Fruit fly (Drosophila melanogaster) whole organism, embryonic: Measurements from ENCODE around the gene Glut1.

Experiments used
- Atf6 ChIP-seq: fragments of 200-800 bp; sonication (Bioruptor generic); IDR thresholded peaks from 2 replicates; pipeline ENCODE4 v1.3.6; 2022; ENCODE audit warnings: missing biosample characterization, missing genetic modification characterization
- Bdp1 ChIP-seq: fragments of 200-800 bp; sonication (Bioruptor generic); optimal IDR thresholded peaks from 3 replicates; lab custom pipeline; 2016; ENCODE audit warnings: missing biosample characterization, missing genetic modification characterization
- CG10321 ChIP-seq: fragments of 200-800 bp; sonication (Bioruptor generic); IDR thresholded peaks from 2 replicates; pipeline ENCODE4 v1.3.6; 2022; ENCODE audit warnings: missing biosample characterization, missing genetic modification characterization
- CG12769 ChIP-seq: fragments of 200-800 bp; sonication (Bioruptor generic); optimal IDR thresholded peaks from 2 replicates; lab custom pipeline; 2019; ENCODE audit warnings: missing biosample characterization, mild to moderate bottlenecking, missing genetic modification characterization, moderate library complexity
- CG13287 ChIP-seq: fragments of 200-800 bp; sonication (Bioruptor generic); IDR thresholded peaks from 2 replicates; pipeline ENCODE4 v1.3.6; 2022; ENCODE audit warnings: missing biosample characterization, missing genetic modification characterization; ENCODE audit not compliant: partially characterized antibody
- CG13894 ChIP-seq: fragments of 200-800 bp; sonication (Bioruptor generic); optimal IDR thresholded peaks from 3 replicates; lab custom pipeline; 2018; ENCODE audit warnings: missing biosample characterization, mild to moderate bottlenecking, missing genetic modification characterization, moderate library complexity
- CG15514 ChIP-seq: fragments of 200-800 bp; sonication (Bioruptor generic); optimal IDR thresholded peaks from 3 replicates; lab custom pipeline; 2017; ENCODE audit warnings: missing biosample characterization, missing genetic modification characterization, mild to moderate bottlenecking, moderate library complexity, missing genetic modification reagents
- CG15696 ChIP-seq: fragments of 200-800 bp; sonication (Bioruptor generic); optimal IDR thresholded peaks from 2 replicates; lab custom pipeline; 2019; ENCODE audit warnings: missing biosample characterization, mild to moderate bottlenecking, missing genetic modification characterization, moderate library complexity
- CG16813 ChIP-seq: fragments of 200-800 bp; sonication (Bioruptor generic); IDR thresholded peaks from 3 replicates; pipeline ENCODE4 v1.3.6; 2022; ENCODE audit warnings: missing biosample characterization, missing genetic modification characterization; ENCODE audit not compliant: partially characterized antibody
- CG17385 ChIP-seq: fragments of 200-800 bp; sonication (Bioruptor generic); optimal IDR thresholded peaks from 3 replicates; lab custom pipeline; 2018; ENCODE audit warnings: missing biosample characterization, mild to moderate bottlenecking, missing genetic modification characterization
- CG2199 ChIP-seq: fragments of 200-800 bp; sonication (Bioruptor generic); IDR thresholded peaks from 3 replicates; pipeline ENCODE4 v1.3.6; 2022; ENCODE audit warnings: missing biosample characterization, missing genetic modification characterization
- CG3163 ChIP-seq: fragments of 200-800 bp; sonication (Bioruptor generic); optimal IDR thresholded peaks from 3 replicates; lab custom pipeline; 2016; ENCODE audit warnings: missing biosample characterization, missing genetic modification characterization
- CG4282 ChIP-seq: fragments of 200-800 bp; sonication (Bioruptor generic); optimal IDR thresholded peaks from 2 replicates; lab custom pipeline; 2016; ENCODE audit warnings: missing biosample characterization, missing genetic modification characterization
- CG4707 ChIP-seq: fragments of 200-800 bp; sonication (Bioruptor generic); optimal IDR thresholded peaks from 2 replicates; lab custom pipeline; 2018; ENCODE audit warnings: missing biosample characterization, mild to moderate bottlenecking, missing genetic modification characterization, moderate library complexity
- CG6791 ChIP-seq: fragments of 200-800 bp; sonication (Bioruptor generic); IDR thresholded peaks from 3 replicates; pipeline ENCODE4 v1.3.6; 2022; ENCODE audit warnings: missing biosample characterization, missing genetic modification characterization; ENCODE audit not compliant: partially characterized antibody
- CG7987 ChIP-seq: fragments of 200-800 bp; sonication (Bioruptor generic); optimal IDR thresholded peaks from 2 replicates; lab custom pipeline; 2018; ENCODE audit warnings: missing biosample characterization, mild to moderate bottlenecking, missing genetic modification characterization, moderate library complexity
- CG9437 ChIP-seq: fragments of 200-800 bp; sonication (Bioruptor generic); optimal IDR thresholded peaks from 2 replicates; lab custom pipeline; 2018; ENCODE audit warnings: missing biosample characterization, mild to moderate bottlenecking, missing genetic modification characterization
- CG9609 ChIP-seq: fragments of 200-800 bp; sonication (Bioruptor generic); optimal IDR thresholded peaks from 3 replicates; lab custom pipeline; 2016; ENCODE audit warnings: missing biosample characterization, missing genetic modification characterization
- CHES-1-like ChIP-seq: fragments of 200-800 bp; sonication (Bioruptor generic); optimal IDR thresholded peaks from 2 replicates; lab custom pipeline; 2016; ENCODE audit warnings: missing biosample characterization, missing genetic modification characterization
- CTCF ChIP-seq: fragments of 200-800 bp; sonication (Bioruptor generic); optimal IDR thresholded peaks from 2 replicates; lab custom pipeline; 2017; ENCODE audit warnings: missing biosample characterization, mild to moderate bottlenecking, missing genetic modification characterization, moderate library complexity
- Dip2 ChIP-seq: fragments of 200-800 bp; sonication (Bioruptor generic); IDR thresholded peaks from 2 replicates; pipeline ENCODE4 v1.3.6; 2022; ENCODE audit warnings: missing biosample characterization, missing genetic modification characterization
- Doc3 ChIP-seq: fragments of 200-800 bp; sonication (Bioruptor generic); IDR thresholded peaks from 3 replicates; pipeline ENCODE4 v1.3.6; 2022; ENCODE audit warnings: missing biosample characterization, missing genetic modification characterization; ENCODE audit not compliant: partially characterized antibody
- ERR ChIP-seq: fragments of 200-800 bp; sonication (Bioruptor generic); optimal IDR thresholded peaks from 2 replicates; lab custom pipeline; 2016; ENCODE audit warnings: missing biosample characterization, missing genetic modification characterization
- Ets65A ChIP-seq: fragments of 200-800 bp; sonication (Bioruptor generic); peaks from one replicate; lab custom pipeline; 2016; ENCODE audit warnings: missing biosample characterization, missing genetic modification characterization
- HmgD ChIP-seq: fragments of 200-800 bp; sonication (Bioruptor generic); optimal IDR thresholded peaks from 3 replicates; lab custom pipeline; 2016; ENCODE audit warnings: missing biosample characterization, missing genetic modification characterization
- Hr3 ChIP-seq: fragments of 200-800 bp; sonication (Bioruptor generic); optimal IDR thresholded peaks from 3 replicates; lab custom pipeline; 2016; ENCODE audit warnings: missing biosample characterization, missing genetic modification characterization
- Med ChIP-seq: fragments of 200-800 bp; sonication (Bioruptor generic); peaks from one replicate; lab custom pipeline; 2016; ENCODE audit warnings: missing biosample characterization, missing genetic modification characterization, mild to moderate bottlenecking, inconsistent platforms, moderate library complexity
- Meics ChIP-seq: fragments of 200-800 bp; sonication (Bioruptor generic); optimal IDR thresholded peaks from 2 replicates; lab custom pipeline; 2017; ENCODE audit warnings: missing biosample characterization, mild to moderate bottlenecking, missing genetic modification characterization
- Nf-YA ChIP-seq: fragments of 200-800 bp; sonication (Bioruptor generic); IDR thresholded peaks from 2 replicates; pipeline ENCODE4 v1.3.6; 2022; ENCODE audit warnings: missing biosample characterization, missing genetic modification characterization
- Rfx ChIP-seq: fragments of 200-800 bp; sonication (Bioruptor generic); IDR thresholded peaks from 2 replicates; pipeline ENCODE4 v1.3.6; 2022; ENCODE audit warnings: missing biosample characterization, missing genetic modification characterization
- Rx ChIP-seq: fragments of 200-800 bp; sonication (Bioruptor generic); IDR thresholded peaks from 2 replicates; pipeline ENCODE4 v1.3.6; 2022; ENCODE audit warnings: missing biosample characterization, missing genetic modification characterization
- Sox100B ChIP-seq: fragments of 200-800 bp; sonication (Bioruptor generic); optimal IDR thresholded peaks from 3 replicates; lab custom pipeline; 2018; ENCODE audit warnings: missing biosample characterization, mild to moderate bottlenecking, missing genetic modification characterization
- chinmo ChIP-seq: fragments of 200-800 bp; sonication (Bioruptor generic); IDR thresholded peaks from 4 replicates; pipeline ENCODE4 v1.3.6; 2022; ENCODE audit warnings: missing biosample characterization, missing genetic modification characterization; ENCODE audit not compliant: partially characterized antibody
- chn ChIP-seq: fragments of 200-800 bp; sonication (Bioruptor generic); optimal IDR thresholded peaks from 2 replicates; lab custom pipeline; 2016; ENCODE audit warnings: missing biosample characterization, missing genetic modification characterization
- gce ChIP-seq: fragments of 200-800 bp; sonication (Bioruptor generic); IDR thresholded peaks from 3 replicates; pipeline ENCODE4 v1.3.6; 2022; ENCODE audit warnings: missing biosample characterization, missing genetic modification characterization
- h ChIP-seq: fragments of >200 bp; optimal IDR thresholded peaks from 2 replicates; lab custom pipeline; 2017
- hbn ChIP-seq: fragments of 200-800 bp; sonication (Bioruptor generic); IDR thresholded peaks from 2 replicates; pipeline ENCODE4 v1.3.6; 2022; ENCODE audit warnings: missing biosample characterization, missing genetic modification characterization; ENCODE audit not compliant: partially characterized antibody
- kah ChIP-seq: fragments of 200-800 bp; sonication (Bioruptor generic); optimal IDR thresholded peaks from 2 replicates; lab custom pipeline; 2018; ENCODE audit warnings: missing biosample characterization, mild to moderate bottlenecking, missing genetic modification characterization
- ken ChIP-seq: fragments of 200-800 bp; sonication (Bioruptor generic); IDR thresholded peaks from 3 replicates; pipeline ENCODE4 v1.3.6; 2022; ENCODE audit warnings: missing biosample characterization, missing genetic modification characterization
- kni ChIP-seq: fragments of 200-800 bp; sonication (Bioruptor generic); optimal IDR thresholded peaks from 3 replicates; lab custom pipeline; 2017; ENCODE audit warnings: mild to moderate bottlenecking, missing biosample characterization, missing genetic modification reagents, missing genetic modification characterization
- lmd ChIP-seq: fragments of 200-800 bp; sonication (Bioruptor generic); IDR thresholded peaks from 2 replicates; pipeline ENCODE4 v1.3.6; 2022; ENCODE audit warnings: missing biosample characterization, missing genetic modification characterization
- mam ChIP-seq: fragments of 200-800 bp; sonication (Bioruptor generic); optimal IDR thresholded peaks from 3 replicates; lab custom pipeline; 2016; ENCODE audit warnings: missing biosample characterization, missing genetic modification characterization
- nerfin-1 ChIP-seq: fragments of 200-800 bp; sonication (Bioruptor generic); optimal IDR thresholded peaks from 3 replicates; lab custom pipeline; 2019; ENCODE audit warnings: missing biosample characterization, mild to moderate bottlenecking, missing genetic modification characterization, moderate library complexity
- pho ChIP-seq: fragments of 200-800 bp; sonication (Bioruptor generic); optimal IDR thresholded peaks from 2 replicates; lab custom pipeline; 2016; ENCODE audit warnings: missing biosample characterization, missing genetic modification characterization
- pros ChIP-seq: fragments of 200-800 bp; sonication (Bioruptor generic); optimal IDR thresholded peaks from 3 replicates; lab custom pipeline; 2019; ENCODE audit warnings: missing biosample characterization, mild to moderate bottlenecking, missing genetic modification characterization, moderate library complexity
- scrt ChIP-seq: fragments of 200-800 bp; sonication (Bioruptor generic); optimal IDR thresholded peaks from 2 replicates; lab custom pipeline; 2018; ENCODE audit warnings: missing biosample characterization, mild to moderate bottlenecking, missing genetic modification characterization, moderate library complexity
- sisA ChIP-seq: fragments of 200-800 bp; sonication (Bioruptor generic); IDR thresholded peaks from 2 replicates; pipeline ENCODE4 v1.3.6; 2022; ENCODE audit warnings: missing biosample characterization, missing genetic modification characterization
- so ChIP-seq: fragments of 200-800 bp; sonication (Bioruptor generic); IDR thresholded peaks from 3 replicates; pipeline ENCODE4 v1.3.6; 2022; ENCODE audit warnings: missing biosample characterization, missing genetic modification characterization
- sug ChIP-seq: fragments of 200-800 bp; optimal IDR thresholded peaks from 2 replicates; lab custom pipeline; 2019; ENCODE audit warnings: missing biosample characterization, mild to moderate bottlenecking, missing genetic modification characterization, moderate library complexity

Glut1 gene

DNA sequence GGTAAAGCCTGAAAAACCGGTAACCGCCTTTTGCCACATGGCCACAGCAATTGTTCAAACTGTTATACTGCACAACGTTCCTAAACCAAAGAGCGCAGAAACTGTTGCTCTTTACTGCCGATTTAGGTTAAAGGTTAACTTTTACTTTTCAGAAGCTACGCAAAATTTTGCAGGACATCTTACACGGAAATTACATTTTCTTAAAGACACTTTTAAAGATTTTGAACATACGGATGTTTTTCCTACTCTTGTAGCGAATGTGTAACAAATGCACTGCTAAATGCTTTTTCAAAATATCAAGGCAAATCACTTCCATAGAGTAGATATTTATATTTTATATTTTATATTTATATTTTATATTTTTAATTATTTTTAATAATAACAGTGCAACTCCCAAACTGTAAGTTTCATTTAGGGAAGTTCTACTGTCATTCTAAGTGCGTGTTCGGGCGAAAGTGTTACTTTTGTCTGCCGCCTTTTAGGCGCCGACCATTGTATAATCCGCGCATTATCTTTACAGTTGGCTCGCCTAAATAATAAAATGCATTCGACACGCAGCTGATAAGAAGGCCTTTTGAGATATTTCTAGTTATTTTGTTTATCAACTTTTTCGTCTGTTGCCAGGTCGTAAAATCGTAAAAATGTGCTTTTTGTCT, 31.5 kb upstream of the Glut1 start (continued):
- TF ChIP-seq Doc3 (GFP tag; lab: Robert Waterston, UW): no peak
- TF ChIP-seq Meics (GFP tag; lab: Kevin White, UChicago): peak; percentile 59
- no peak for TF ChIP-seq hbn (GFP tag; lab: Robert Waterston, UW)
- peak; percentile 20; the same call in 1 of the 2 replicates for TF ChIP-seq sisA
- TF ChIP-seq Sox100B: peak; percentile 20
- peak; percentile 19 for TF ChIP-seq CG15696 (tag; lab: Kevin White, UChicago)

DNA sequence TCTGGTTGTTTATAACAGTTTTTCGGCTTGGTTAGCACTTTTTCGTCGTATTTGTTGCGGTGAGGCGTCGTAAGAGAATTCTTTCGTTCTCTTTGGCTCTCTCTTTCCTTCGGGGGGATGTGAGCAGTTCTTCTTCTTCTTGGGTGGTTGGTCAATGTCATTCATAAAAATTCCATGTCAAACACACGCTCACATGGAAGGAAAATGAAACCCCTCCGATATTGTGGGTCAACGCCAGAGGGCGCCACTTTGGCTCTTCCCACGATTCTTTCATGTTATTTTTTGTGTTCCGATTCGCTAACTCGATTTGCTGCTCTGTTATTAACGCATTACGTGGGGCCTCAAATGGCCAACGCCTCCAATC, 31.0 kb upstream of the Glut1 start:
- TF ChIP-seq CG3163 (GFP tag; lab: Kevin White, UChicago) (peak; percentile 94), CG17385 (GFP tag; lab: Kevin White, UChicago) (peak; percentile 85), CG9609 (GFP tag; lab: Kevin White, UChicago) (no peak), HmgD (no peak), chn (GFP tag; lab: Kevin White, UChicago) (no peak), Nf-YA (no peak), nerfin-1 (tag; lab: Kevin White, UChicago) (peak; percentile 83), CTCF (GFP tag; lab: Kevin White, UChicago) (peak; percentile 91), gce (GFP tag; lab: Robert Waterston, UW) (no peak), kah (GFP tag; lab: Kevin White, UChicago) (no peak), Med (GFP tag; lab: Kevin White, UChicago) (peak; percentile 75), Rfx (GFP tag; lab: Robert Waterston, UW) (0 out of 2 replicates have a peak, but pooled peaks have one; percentile 29), CG4282 (no peak), Hr3 (GFP tag; lab: Kevin White, UChicago) (no peak), lmd (0 out of 2 replicates have a peak, but pooled peaks have one; percentile 18), CG2199 (GFP tag; lab: Robert Waterston, UW) (0 out of 3 replicates have a peak, but pooled peaks have one; percentile 11), Ets65A (GFP tag; lab: Kevin White, UChicago) (peak; percentile 40), pros (GFP tag; lab: Kevin White, UChicago) (peak; percentile 81), CG10321 (GFP tag; lab: Robert Waterston, UW) (no peak), CG7987 (GFP tag; lab: Kevin White, UChicago) (no peak), pho (GFP tag; lab: Kevin White, UChicago) (no peak), Bdp1 (GFP tag; lab: Kevin White, UChicago) (no peak), CG9437 (GFP tag; lab: Kevin White, UChicago) (no peak), CG16813 (GFP tag; lab: Robert Waterston, UW) (no peak), Rx (GFP tag; lab: Robert Waterston, UW) (no peak), so (GFP tag; lab: Robert Waterston, UW) (no peak), kni (peak; percentile 21), CG4707 (GFP tag; lab: Kevin White, UChicago) (no peak), scrt (no peak), ken (peak; percentile 20; the same call in 1 of the 3 replicates), CG6791 (GFP tag; lab: Robert Waterston, UW) (peak; percentile 45; the same call in 1 of the 3 replicates), CG13287 (GFP tag; lab: Robert Waterston, UW) (peak; percentile 6; the same call in 1 of the 2 replicates), Dip2 (peak; percentile 59), ERR (GFP tag; lab: Kevin White, UChicago) (peak; percentile 4), CHES-1-like (GFP tag; lab: Kevin White, UChicago) (no peak), Atf6 (GFP tag; lab: Robert Waterston, UW) (no peak), CG12769 (no peak), h (lab: Kevin White, UChicago) (no peak), sug (tag; lab: Kevin White, UChicago) (peak; percentile 41), mam (GFP tag; lab: Kevin White, UChicago) (no peak), CG15514 (GFP tag; lab: Kevin White, UChicago) (peak; percentile 7), CG13894 (tag; lab: Kevin White, UChicago) (peak; percentile 94), chinmo (0 out of 4 replicates have a peak, but pooled peaks have one; percentile 19)
